Worm (Caenorhabditis elegans) whole organism, L1 larva: ENCODE data around the gene T11F9.7.
"Not testable (repeated sequence)": the region's sequence is repeated elsewhere in the genome, so short reads cannot be mapped to it uniquely, and the experiment has no call there.

Source experiments
- C04F5.9 ChIP-seq: sonication (generic microtip); optimal IDR thresholded peaks from 2 replicates; lab custom pipeline; 2016; ENCODE audit warnings: missing genetic modification characterization, missing compliant biosample characterization
- C16A3.4 ChIP-seq: fragments of 150-350 bp; optimal IDR thresholded peaks from 2 replicates; lab custom pipeline; 2014; ENCODE audit warnings: missing biosample characterization, missing genetic modification characterization
- aha-1 ChIP-seq: fragments of 150-350 bp; optimal IDR thresholded peaks from 2 replicates; lab custom pipeline; 2014; ENCODE audit warnings: missing biosample characterization, missing genetic modification characterization
- alr-1 ChIP-seq: fragments of 200-800 bp; sonication (Bioruptor generic); optimal IDR thresholded peaks from 2 replicates; lab custom pipeline; 2018; ENCODE audit warnings: borderline replicate concordance, mild to moderate bottlenecking, missing genetic modification characterization, missing compliant biosample characterization
- ama-1 ChIP-seq: fragments of 150-350 bp; optimal IDR thresholded peaks from 2 replicates; lab custom pipeline; 2014
- blmp-1 ChIP-seq: fragments of 150-350 bp; optimal IDR thresholded peaks from 2 replicates; lab custom pipeline; 2014; ENCODE audit warnings: missing biosample characterization, missing genetic modification characterization
- ceh-8 ChIP-seq: fragments of 200-800 bp; sonication (Bioruptor generic); optimal IDR thresholded peaks from 2 replicates; lab custom pipeline; 2018; ENCODE audit warnings: mild to moderate bottlenecking, missing genetic modification characterization, moderate library complexity, missing compliant biosample characterization
- ceh-82 ChIP-seq, 3 experiments: fragments of 150-350 bp in 1 of 3; sonication (generic microtip) in 2 of 3; optimal IDR thresholded peaks; 2 replicates each; lab custom pipeline; 2014 to 2017; ENCODE audit warnings: missing biosample characterization in 3 of 3, missing genetic modification characterization in 3 of 3
- ces-1 ChIP-seq: fragments of 150-350 bp; optimal IDR thresholded peaks from 2 replicates; lab custom pipeline; 2014; ENCODE audit warnings: missing biosample characterization, missing genetic modification reagents, missing genetic modification characterization
- dsc-1 ChIP-seq: sonication (generic microtip); optimal IDR thresholded peaks from 2 replicates; lab custom pipeline; 2016; ENCODE audit warnings: mild to moderate bottlenecking, missing genetic modification characterization, missing compliant biosample characterization
- efl-1 ChIP-seq, 4 experiments: fragments of 150-350 bp; optimal IDR thresholded peaks in 3 of 4; peaks in 1 of 4; 1 replicate in 1 of 4; 2 replicates in 3 of 4; lab custom pipeline; 2014; ENCODE audit warnings: missing biosample characterization in 2 of 4, missing genetic modification characterization in 2 of 4, missing genetic modification reagents in 2 of 4
- egl-13 ChIP-seq: sonication (generic microtip); optimal IDR thresholded peaks from 2 replicates; lab custom pipeline; 2016; ENCODE audit warnings: missing genotype, missing genetic modification reagents, missing genetic modification characterization, missing compliant biosample characterization
- egl-27 ChIP-seq, 2 experiments: fragments of 150-350 bp in 1 of 2; sonication (generic microtip); optimal IDR thresholded peaks; 3 replicates each; lab custom pipeline; 2017 to 2018; ENCODE audit warnings: missing biosample characterization in 2 of 2, missing genetic modification characterization in 2 of 2, missing genetic modification reagents in 2 of 2
- ets-5 ChIP-seq: fragments of 200-800 bp; sonication (Bioruptor generic); IDR thresholded peaks from 2 replicates; pipeline ENCODE4 v1.3.6; 2022; ENCODE audit warnings: missing genetic modification characterization, missing compliant biosample characterization
- fkh-10 ChIP-seq: sonication (generic microtip); optimal IDR thresholded peaks from 2 replicates; lab custom pipeline; 2017; ENCODE audit warnings: missing biosample characterization, missing genetic modification reagents, missing genetic modification characterization
- fkh-8 ChIP-seq: sonication (generic microtip); optimal IDR thresholded peaks from 2 replicates; lab custom pipeline; 2016; ENCODE audit warnings: mild to moderate bottlenecking, missing genetic modification characterization, missing compliant biosample characterization
- fos-1 ChIP-seq: fragments of 150-350 bp; optimal IDR thresholded peaks from 2 replicates; lab custom pipeline; 2014; ENCODE audit warnings: missing biosample characterization, missing genetic modification characterization
- hlh-17 ChIP-seq: fragments of 200-800 bp; sonication (Bioruptor generic); optimal IDR thresholded peaks from 2 replicates; lab custom pipeline; 2018; ENCODE audit warnings: missing genetic modification characterization, mild to moderate bottlenecking, missing compliant biosample characterization, moderate library complexity, borderline replicate concordance
- irx-1 ChIP-seq: sonication (generic microtip); optimal IDR thresholded peaks from 2 replicates; lab custom pipeline; 2016; ENCODE audit warnings: missing genetic modification characterization, missing compliant biosample characterization
- isw-1 ChIP-seq: fragments of 200-800 bp; sonication (Bioruptor generic); IDR thresholded peaks from 2 replicates; pipeline ENCODE4 v1.3.6; 2022; ENCODE audit warnings: missing genetic modification characterization, missing compliant biosample characterization
- lin-13 ChIP-seq: fragments of 150-350 bp; optimal IDR thresholded peaks from 2 replicates; lab custom pipeline; 2014; ENCODE audit warnings: missing biosample characterization, missing genetic modification reagents, missing genetic modification characterization
- lin-14 ChIP-seq: fragments of 200-800 bp; sonication (Bioruptor generic); optimal IDR thresholded peaks from 2 replicates; lab custom pipeline; 2018; ENCODE audit warnings: mild to moderate bottlenecking, missing genetic modification characterization, moderate library complexity, missing compliant biosample characterization
- lin-15B ChIP-seq: fragments of 150-350 bp; sonication (generic microtip); optimal IDR thresholded peaks from 3 replicates; lab custom pipeline; 2014; ENCODE audit warnings: missing biosample characterization, missing genetic modification characterization
- lin-35 ChIP-seq, 2 experiments: fragments of 150-350 bp; optimal IDR thresholded peaks; 2 replicates each; lab custom pipeline; 2014; ENCODE audit warnings: missing biosample characterization in 2 of 2, missing genetic modification characterization in 2 of 2, missing genetic modification reagents in 2 of 2
- lir-3 ChIP-seq: sonication (generic microtip); optimal IDR thresholded peaks from 2 replicates; lab custom pipeline; 2016; ENCODE audit warnings: mild to moderate bottlenecking, missing genetic modification characterization, moderate library complexity, missing compliant biosample characterization; ENCODE audit not compliant: poor library complexity
- mab-9 ChIP-seq: fragments of 200-800 bp; sonication (Bioruptor generic); IDR thresholded peaks from 2 replicates; pipeline ENCODE4 v1.3.6; 2022; ENCODE audit warnings: missing genetic modification reagents, missing genetic modification characterization, missing compliant biosample characterization
- mdl-1 ChIP-seq, 2 experiments: fragments of 150-350 bp; optimal IDR thresholded peaks; 2 replicates each; lab custom pipeline; 2014 to 2017; ENCODE audit warnings: missing biosample characterization in 2 of 2, missing genetic modification characterization in 2 of 2, inconsistent platforms in 1 of 2
- mef-2 ChIP-seq: fragments of 150-350 bp; optimal IDR thresholded peaks from 2 replicates; lab custom pipeline; 2014; ENCODE audit warnings: missing biosample characterization, missing genetic modification characterization
- nhr-11 ChIP-seq: fragments of 150-350 bp; optimal IDR thresholded peaks from 2 replicates; lab custom pipeline; 2014; ENCODE audit warnings: missing biosample characterization, missing genetic modification characterization
- nhr-12 ChIP-seq: sonication (generic microtip); optimal IDR thresholded peaks from 2 replicates; lab custom pipeline; 2017; ENCODE audit warnings: missing biosample characterization, missing genetic modification characterization
- nhr-19 ChIP-seq: fragments of 200-800 bp; sonication (Bioruptor generic); conservative IDR thresholded peaks from 2 replicates; pipeline ENCODE4 v1.3.6; 2022; ENCODE audit warnings: missing genetic modification characterization, missing compliant biosample characterization
- nhr-237 ChIP-seq: fragments of 150-350 bp; optimal IDR thresholded peaks from 2 replicates; lab custom pipeline; 2014; ENCODE audit warnings: missing biosample characterization, missing genetic modification characterization
- nhr-47 ChIP-seq: sonication (generic microtip); optimal IDR thresholded peaks from 2 replicates; lab custom pipeline; 2016; ENCODE audit warnings: mild to moderate bottlenecking, missing genetic modification characterization, moderate library complexity, missing compliant biosample characterization
- nhr-71 ChIP-seq: sonication (generic microtip); optimal IDR thresholded peaks from 2 replicates; lab custom pipeline; 2016; ENCODE audit warnings: mild to moderate bottlenecking, missing genetic modification characterization, moderate library complexity, missing compliant biosample characterization
- nhr-76 ChIP-seq: sonication (generic microtip); optimal IDR thresholded peaks from 2 replicates; lab custom pipeline; 2017; ENCODE audit warnings: missing biosample characterization, missing genetic modification characterization
- nhr-77 ChIP-seq: fragments of 150-350 bp; optimal IDR thresholded peaks from 2 replicates; lab custom pipeline; 2014; ENCODE audit warnings: missing biosample characterization, missing genetic modification characterization
- nhr-84 ChIP-seq: sonication (generic microtip); optimal IDR thresholded peaks from 2 replicates; lab custom pipeline; 2017; ENCODE audit warnings: missing biosample characterization, missing genetic modification characterization
- nhr-90 ChIP-seq: sonication (generic microtip); optimal IDR thresholded peaks from 2 replicates; lab custom pipeline; 2016; ENCODE audit warnings: mild to moderate bottlenecking, missing genetic modification characterization, missing compliant biosample characterization; ENCODE audit not compliant: poor library complexity
- pqm-1 ChIP-seq: sonication (generic microtip); optimal IDR thresholded peaks from 3 replicates; lab custom pipeline; 2017; ENCODE audit warnings: missing biosample characterization, missing genetic modification characterization
- sox-4 ChIP-seq: sonication (generic microtip); optimal IDR thresholded peaks from 2 replicates; lab custom pipeline; 2016; ENCODE audit warnings: missing genetic modification characterization, missing compliant biosample characterization
- sptf-1 ChIP-seq: fragments of 150-350 bp; optimal IDR thresholded peaks from 2 replicates; lab custom pipeline; 2014; ENCODE audit warnings: missing biosample characterization, missing genetic modification characterization
- tbx-2 ChIP-seq: sonication (generic microtip); optimal IDR thresholded peaks from 2 replicates; lab custom pipeline; 2016; ENCODE audit warnings: missing genetic modification characterization, missing compliant biosample characterization
- unc-62 ChIP-seq: fragments of 150-350 bp; optimal IDR thresholded peaks from 2 replicates; lab custom pipeline; 2014; ENCODE audit warnings: missing biosample characterization, missing genetic modification reagents, missing genetic modification characterization
- unc-86 ChIP-seq: sonication (generic microtip); optimal IDR thresholded peaks from 2 replicates; lab custom pipeline; 2016; ENCODE audit warnings: missing genetic modification characterization, missing compliant biosample characterization
- unc-98 ChIP-seq: fragments of 200-800 bp; sonication (Bioruptor generic); IDR thresholded peaks from 2 replicates; pipeline ENCODE4 v1.3.6; 2022; ENCODE audit warnings: missing genetic modification characterization, missing compliant biosample characterization
- vab-15 ChIP-seq: sonication (generic microtip); optimal IDR thresholded peaks from 2 replicates; lab custom pipeline; 2017; ENCODE audit warnings: missing genotype, mild to moderate bottlenecking, missing genetic modification characterization, missing compliant biosample characterization
- xbp-1 ChIP-seq: sonication (generic microtip); optimal IDR thresholded peaks from 2 replicates; lab custom pipeline; 2016; ENCODE audit warnings: missing genetic modification characterization, missing compliant biosample characterization
- zag-1 ChIP-seq: fragments of 150-350 bp; optimal IDR thresholded peaks from 2 replicates; lab custom pipeline; 2014; ENCODE audit warnings: missing biosample characterization, missing genetic modification characterization
- ztf-11 ChIP-seq, 2 experiments: sonication (generic microtip); optimal IDR thresholded peaks; 2 replicates each; lab custom pipeline; 2016 to 2017; ENCODE audit warnings: missing genetic modification characterization in 2 of 2, missing biosample characterization in 1 of 2, missing compliant biosample characterization in 1 of 2

The T11F9.7 gene

ce11 chrV:11475638-11476037 is at the start of gene T11F9.7:
T11F9.7 (plus strand) TSS chrV:11475938.
- TF ChIP-seq egl-13 (tag; lab: Kevin White, UChicago); sox-4 (tag; lab: Kevin White, UChicago); mdl-1 (tag; optimal IDR thresholded peaks at IDR 0.05; lab: Kevin White, UChicago): not testable (repeated sequence)

ce11 chrV:11428728-11429127 is 47.0 kb upstream of the T11F9.7 start:
- no peak for TF ChIP-seq isw-1 (GFP tag; lab: Robert Waterston, UW)
- TF ChIP-seq pqm-1 (tag; lab: Kevin White, UChicago): no peak
- peak; percentile 53 for TF ChIP-seq ces-1 (GFP tag; lab: Kevin White, UChicago)
- no peak for TF ChIP-seq vab-15 (tag; lab: Kevin White, UChicago)
- TF ChIP-seq egl-27 (tag; optimal IDR thresholded peaks at IDR 0.05; lab: Kevin White, UChicago): no peak
- peak; percentile 42 for TF ChIP-seq nhr-71 (tag; lab: Kevin White, UChicago)
- no peak for TF ChIP-seq xbp-1
- TF ChIP-seq alr-1: no peak
- no peak for TF ChIP-seq sptf-1 (tag; lab: Kevin White, UChicago)
- TF ChIP-seq blmp-1 (tag; lab: Kevin White, UChicago): no peak
- TF ChIP-seq nhr-47 (tag; lab: Kevin White, UChicago): peak; percentile 19
- TF ChIP-seq ceh-8 (GFP tag; lab: Kevin White, UChicago): no peak
- TF ChIP-seq zag-1: peak; percentile 11
- TF ChIP-seq irx-1: no peak
- TF ChIP-seq ama-1 (lab: Kevin White, UChicago): no peak
- TF ChIP-seq unc-62: no peak
- no peak for TF ChIP-seq nhr-237 (tag; lab: Kevin White, UChicago)
- TF ChIP-seq lin-35 (GFP tag; optimal IDR thresholded peaks at IDR 0.05; lab: Kevin White, UChicago): no peak
- TF ChIP-seq unc-86: peak; percentile 22
- no peak for TF ChIP-seq lin-13
- no peak for TF ChIP-seq ceh-82 (tag; optimal IDR thresholded peaks at IDR 0.05; lab: Kevin White, UChicago)
- TF ChIP-seq nhr-84: no peak
- no peak for TF ChIP-seq nhr-12 (tag; lab: Kevin White, UChicago)
- TF ChIP-seq nhr-90 (tag; lab: Kevin White, UChicago): no peak
- TF ChIP-seq fos-1 (tag; lab: Kevin White, UChicago): no peak
- no peak for TF ChIP-seq nhr-76 (tag; lab: Kevin White, UChicago)
- TF ChIP-seq fkh-8 (tag; lab: Kevin White, UChicago): no peak
- TF ChIP-seq nhr-11 (tag; lab: Kevin White, UChicago): no peak
- TF ChIP-seq lin-14: peak; percentile 78
- peak; percentile 81 for TF ChIP-seq dsc-1 (tag; lab: Kevin White, UChicago)
- no peak for TF ChIP-seq nhr-19
- no peak for TF ChIP-seq ets-5 (GFP tag; lab: Robert Waterston, UW)
- peak; percentile 74 for TF ChIP-seq tbx-2
- no peak for TF ChIP-seq hlh-17

- peak; percentile 72 for TF ChIP-seq fkh-10 (GFP tag; lab: Kevin White, UChicago)
- TF ChIP-seq aha-1 (tag; lab: Kevin White, UChicago): no peak
- peak; percentile 11 for TF ChIP-seq lin-14
Observed at ce11 chrV:11430823-11431222, 44.9 kb upstream of the T11F9.7 start.

ce11 chrV:11435242-11435641 is 40.5 kb upstream of the T11F9.7 start:
- no peak for TF ChIP-seq ztf-11 (tag; optimal IDR thresholded peaks at IDR 0.05; lab: Kevin White, UChicago)
- no peak for TF ChIP-seq fkh-10 (GFP tag; lab: Kevin White, UChicago)
- no peak for TF ChIP-seq ama-1 (lab: Kevin White, UChicago)
- TF ChIP-seq efl-1 (optimal IDR thresholded peaks at IDR 0.05; lab: Kevin White, UChicago): no peak
- TF ChIP-seq efl-1 (GFP tag; optimal IDR thresholded peaks at IDR 0.05 in 1 of 2; lab: Kevin White, UChicago): no peak
- no peak for TF ChIP-seq fos-1 (tag; lab: Kevin White, UChicago)
- no peak for TF ChIP-seq lin-15B (tag; lab: Kevin White, UChicago)
- TF ChIP-seq lin-13: no peak
- TF ChIP-seq lir-3: no peak
- TF ChIP-seq ceh-8 (GFP tag; lab: Kevin White, UChicago): no peak
- no peak for TF ChIP-seq C16A3.4
- TF ChIP-seq zag-1: no peak
- no peak for TF ChIP-seq C04F5.9 (tag; lab: Kevin White, UChicago)
- TF ChIP-seq nhr-47 (tag; lab: Kevin White, UChicago): no peak
- TF ChIP-seq nhr-90 (tag; lab: Kevin White, UChicago): no peak
- TF ChIP-seq unc-86: no peak
- TF ChIP-seq mab-9 (GFP tag; lab: Robert Waterston, UW): no peak
- no peak for TF ChIP-seq hlh-17
- TF ChIP-seq nhr-77 (tag; lab: Kevin White, UChicago): no peak
- no peak for TF ChIP-seq mef-2 (tag; lab: Kevin White, UChicago)
- no peak for TF ChIP-seq unc-98 (GFP tag; lab: Robert Waterston, UW)
